Worm (Caenorhabditis elegans): Measurements from ENCODE around the gene sec-5.

DNA sequence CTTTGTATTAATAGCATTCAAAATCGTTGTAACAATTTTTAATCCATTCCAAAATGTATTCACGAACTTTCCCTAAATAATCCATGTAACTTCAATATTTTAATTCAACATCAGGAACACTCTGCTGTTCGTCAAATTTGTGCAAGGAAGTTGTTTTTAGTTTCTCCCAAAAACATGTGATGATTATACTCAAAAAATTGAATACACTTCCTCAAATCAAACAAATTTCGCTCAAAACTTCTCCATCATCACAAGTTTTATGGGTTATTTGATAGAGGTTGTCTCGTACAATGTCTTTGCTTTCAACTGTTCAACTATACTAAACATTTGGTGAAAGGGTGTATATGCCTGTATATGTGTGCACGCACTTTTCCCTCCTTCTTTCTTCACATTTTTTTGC, 51.9 kb downstream of the sec-5 start:
- no peak for TF ChIP-seq aly-2 (tag; optimal IDR thresholded peaks at IDR 0.05)
- TF ChIP-seq lin-13 (GFP tag; optimal IDR thresholded peaks at IDR 0.05) = no peak
- TF ChIP-seq blmp-1 (tag; optimal IDR thresholded peaks at IDR 0.05; ENCODE audit: insufficient read depth) = no peak
- TF ChIP-seq nhr-129 (tag; optimal IDR thresholded peaks at IDR 0.05) = no peak
- TF ChIP-seq nhr-11 (tag; optimal IDR thresholded peaks at IDR 0.05) = no peak
- no peak for TF ChIP-seq nhr-77 (tag; optimal IDR thresholded peaks at IDR 0.05)
- no peak for TF ChIP-seq ZK546.5 (tag; optimal IDR thresholded peaks at IDR 0.05)
- no peak for TF ChIP-seq nhr-237 (tag; optimal IDR thresholded peaks at IDR 0.05)
- no peak for TF ChIP-seq ama-1 (optimal IDR thresholded peaks at IDR 0.05)
- no peak for TF ChIP-seq elt-3 (tag; optimal IDR thresholded peaks at IDR 0.05)
- no peak for TF ChIP-seq lin-11 (tag; optimal IDR thresholded peaks at IDR 0.05)
- no peak for TF ChIP-seq unc-39 (tag; optimal IDR thresholded peaks at IDR 0.05)
- no peak for TF ChIP-seq ceh-82 (tag; optimal IDR thresholded peaks at IDR 0.05)

Measured in whole organism, L2 larva.